Worm (Caenorhabditis elegans) whole organism, L4/young adult: ENCODE measurements around the gene set-2.

Source experiments
- W03F9.2 ChIP-seq: fragments of 150-350 bp; optimal IDR thresholded peaks from 2 replicates; lab custom pipeline; 2014; ENCODE audit warnings: missing biosample characterization, missing genetic modification characterization
- dao-5 ChIP-seq: sonication (generic microtip); optimal IDR thresholded peaks from 2 replicates; lab custom pipeline; 2016; ENCODE audit warnings: missing genotype, missing genetic modification characterization, moderate library complexity, missing compliant biosample characterization
- him-1 ChIP-seq: sonication (generic microtip); optimal IDR thresholded peaks from 2 replicates; lab custom pipeline; 2016; ENCODE audit warnings: missing genotype, missing genetic modification reagents, missing genetic modification characterization, missing compliant biosample characterization

The set-2 gene

ce11 chrIII:4912317-4912716 lies 17.7 kb downstream of the set-2 start, which contains the start of the genes F26F4.9 and cee-1:
F26F4.9 (minus strand) TSS chrIII:4912521.
cee-1 (plus strand) TSS chrIII:4912699.
- TF ChIP-seq W03F9.2: peak; percentile 52
- no peak for TF ChIP-seq dao-5 (tag; lab: Kevin White, UChicago)

- TF ChIP-seq him-1: no peak
- TF ChIP-seq W03F9.2: no peak
- TF ChIP-seq dao-5 (tag; lab: Kevin White, UChicago): no peak
Measured at ce11 chrIII:4910956-4911355, 19.0 kb downstream of the set-2 start, which contains the start of gene F26F4.2. F26F4.2 (plus strand) TSS chrIII:4911256.

ce11 chrIII:4909938-4910337 lies 20.1 kb downstream of the set-2 start, which contains the start of gene F26F4.12:
F26F4.12 (minus strand) TSS chrIII:4910038.
- no peak for TF ChIP-seq him-1
- no peak for TF ChIP-seq W03F9.2
- TF ChIP-seq dao-5 (tag; lab: Kevin White, UChicago): no peak

- TF ChIP-seq W03F9.2 (no peak), dao-5 (tag; lab: Kevin White, UChicago) (no peak), him-1 (no peak)
Measured at ce11 chrIII:4906896-4907295, 23.1 kb downstream of the set-2 start, which contains the start of gene rom-1. rom-1 (plus strand) TSS chrIII:4907196.

- TF ChIP-seq him-1: no peak
- TF ChIP-seq W03F9.2: no peak
Measured at ce11 chrIII:4906365-4906764, 23.6 kb downstream of the set-2 start.

ce11 chrIII:4905405-4905804 lies 24.6 kb downstream of the set-2 start, which contains the start of gene F26F4.8:
F26F4.8 (minus strand) TSS chrIII:4905473.
- TF ChIP-seq W03F9.2 (no peak), dao-5 (tag; lab: Kevin White, UChicago) (no peak), him-1 (no peak)

ce11 chrIII:4903784-4904183 lies 26.2 kb downstream of the set-2 start, which contains the start of gene kbp-2:
kbp-2 (minus strand) TSS chrIII:4903884.
- no peak for TF ChIP-seq dao-5 (tag; lab: Kevin White, UChicago)
- TF ChIP-seq W03F9.2: no peak
- TF ChIP-seq him-1: no peak

- TF ChIP-seq W03F9.2 (no peak), him-1 (no peak), dao-5 (tag; lab: Kevin White, UChicago) (no peak)
Measured at ce11 chrIII:4900260-4900659, 29.7 kb downstream of the set-2 start, which contains the start of gene tag-340. tag-340 (plus strand) TSS chrIII:4900508.

- peak; percentile 95 for TF ChIP-seq W03F9.2
- peak; percentile 98 for TF ChIP-seq him-1
- TF ChIP-seq dao-5 (tag; lab: Kevin White, UChicago): no peak
Measured at ce11 chrIII:4899728-4900127, 30.3 kb downstream of the set-2 start.

ce11 chrIII:4899035-4899578 lies 30.9 kb downstream of the set-2 start, which contains the start of gene nhl-2:
nhl-2 (minus strand) TSS chrIII:4899085.
- TF ChIP-seq W03F9.2 (no peak), dao-5 (tag; lab: Kevin White, UChicago) (no peak), him-1 (no peak)

- TF ChIP-seq W03F9.2: no peak
- TF ChIP-seq him-1: no peak
- no peak for TF ChIP-seq dao-5 (tag; lab: Kevin White, UChicago)
Measured at ce11 chrIII:4895313-4895712, 34.7 kb downstream of the set-2 start.

ce11 chrIII:4893540-4893939 lies 36.5 kb downstream of the set-2 start, which contains the start of gene F26F4.6:
F26F4.6 (minus strand) TSS chrIII:4893640.
- no peak for TF ChIP-seq him-1
- TF ChIP-seq dao-5 (tag; lab: Kevin White, UChicago): no peak
- no peak for TF ChIP-seq W03F9.2

ce11 chrIII:4890997-4891396 lies 39.0 kb downstream of the set-2 start, which contains the start of gene F26F4.5:
F26F4.5 (minus strand) TSS chrIII:4891252.
- TF ChIP-seq W03F9.2 (no peak), dao-5 (tag; lab: Kevin White, UChicago) (no peak), him-1 (no peak)

ce11 chrIII:4887291-4887690 lies 42.7 kb downstream of the set-2 start, which contains the start of gene clec-6:
clec-6 (minus strand) TSS chrIII:4887444.
- no peak for TF ChIP-seq dao-5 (tag; lab: Kevin White, UChicago)
- TF ChIP-seq him-1: no peak
- TF ChIP-seq W03F9.2: no peak

ce11 chrIII:4883429-4883828 lies 46.6 kb downstream of the set-2 start, which contains the start of gene clec-5:
clec-5 (minus strand) TSS chrIII:4883606.
- TF ChIP-seq W03F9.2 (no peak), dao-5 (tag; lab: Kevin White, UChicago) (no peak), him-1 (no peak)
